Worm (Caenorhabditis elegans) whole organism, late embryonic: ENCODE measurements around the gene H12D21.11.
A peak's percentile ranks its signal among the peaks of the same experiment; 100 is the strongest.

Source experiments
- C38D4.7 ChIP-seq: fragments of 200-800 bp; sonication (Bioruptor generic); optimal IDR thresholded peaks from 2 replicates; lab custom pipeline; 2018; ENCODE audit warnings: mild to moderate bottlenecking, missing genetic modification characterization, moderate library complexity, missing compliant biosample characterization
- F13H6.1 ChIP-seq: sonication (generic microtip); optimal IDR thresholded peaks from 2 replicates; lab custom pipeline; 2016; ENCODE audit warnings: missing genetic modification characterization, missing compliant biosample characterization
- Y22D7AL.16 ChIP-seq: sonication (generic microtip); optimal IDR thresholded peaks from 2 replicates; lab custom pipeline; 2016; ENCODE audit warnings: missing genetic modification characterization, missing compliant biosample characterization
- ahr-1 ChIP-seq: sonication (generic microtip); optimal IDR thresholded peaks from 2 replicates; lab custom pipeline; 2016; ENCODE audit warnings: missing genetic modification characterization, missing compliant biosample characterization
- ama-1 ChIP-seq: fragments of 150-350 bp; optimal IDR thresholded peaks from 2 replicates; lab custom pipeline; 2014
- ceh-14 ChIP-seq: sonication (generic microtip); optimal IDR thresholded peaks from 2 replicates; lab custom pipeline; 2016; ENCODE audit warnings: missing genotype, missing genetic modification characterization, missing compliant biosample characterization
- ceh-18 ChIP-seq: sonication (generic microtip); optimal IDR thresholded peaks from 2 replicates; lab custom pipeline; 2016; ENCODE audit warnings: missing genetic modification characterization, missing compliant biosample characterization
- ceh-2 ChIP-seq: sonication (generic microtip); optimal IDR thresholded peaks from 2 replicates; lab custom pipeline; 2016; ENCODE audit warnings: missing genotype, missing genetic modification characterization, missing compliant biosample characterization
- ceh-22 ChIP-seq: sonication (generic microtip); optimal IDR thresholded peaks from 2 replicates; lab custom pipeline; 2017; ENCODE audit warnings: missing biosample characterization, missing genetic modification characterization
- ceh-30 ChIP-seq: fragments of 150-350 bp; optimal IDR thresholded peaks from 2 replicates; lab custom pipeline; 2014; ENCODE audit warnings: missing biosample characterization, missing genetic modification characterization
- ceh-31 ChIP-seq: sonication (generic microtip); optimal IDR thresholded peaks from 2 replicates; lab custom pipeline; 2016; ENCODE audit warnings: missing genetic modification characterization, missing compliant biosample characterization
- ceh-6 ChIP-seq: fragments of 200-800 bp; sonication (Bioruptor generic); optimal IDR thresholded peaks from 2 replicates; lab custom pipeline; 2018; ENCODE audit warnings: mild to moderate bottlenecking, missing genetic modification characterization, missing compliant biosample characterization
- ceh-9 ChIP-seq: sonication (generic microtip); optimal IDR thresholded peaks from 2 replicates; lab custom pipeline; 2016; ENCODE audit warnings: mild to moderate bottlenecking, missing genetic modification characterization, inconsistent platforms, missing compliant biosample characterization
- dmd-4 ChIP-seq: sonication (generic microtip); optimal IDR thresholded peaks from 2 replicates; lab custom pipeline; 2016; ENCODE audit warnings: borderline replicate concordance, missing genetic modification characterization, missing compliant biosample characterization
- dve-1 ChIP-seq: sonication (generic microtip); optimal IDR thresholded peaks from 2 replicates; lab custom pipeline; 2017; ENCODE audit warnings: antibody characterized with exemption, mild to moderate bottlenecking, missing genetic modification characterization, missing compliant biosample characterization
- elt-4 ChIP-seq: sonication (generic microtip); optimal IDR thresholded peaks from 2 replicates; lab custom pipeline; 2016; ENCODE audit warnings: missing genetic modification characterization, missing compliant biosample characterization
- eyg-1 ChIP-seq: sonication (generic microtip); optimal IDR thresholded peaks from 2 replicates; lab custom pipeline; 2016; ENCODE audit warnings: missing genotype, missing genetic modification characterization, missing compliant biosample characterization
- fax-1 ChIP-seq: sonication (generic microtip); optimal IDR thresholded peaks from 2 replicates; lab custom pipeline; 2016; ENCODE audit warnings: missing genotype, missing genetic modification characterization, missing compliant biosample characterization
- hlh-13 ChIP-seq: fragments of 200-800 bp; sonication (Bioruptor generic); optimal IDR thresholded peaks from 2 replicates; lab custom pipeline; 2018; ENCODE audit warnings: mild to moderate bottlenecking, missing genetic modification characterization, missing compliant biosample characterization
- lin-11 ChIP-seq: fragments of 200-800 bp; sonication (Bioruptor generic); optimal IDR thresholded peaks from 2 replicates; lab custom pipeline; 2018; ENCODE audit warnings: mild to moderate bottlenecking, missing genetic modification characterization, missing compliant biosample characterization
- madf-2 ChIP-seq: sonication (generic microtip); optimal IDR thresholded peaks from 2 replicates; lab custom pipeline; 2017; ENCODE audit warnings: missing genetic modification characterization, missing compliant biosample characterization
- mec-3 ChIP-seq: sonication (generic microtip); optimal IDR thresholded peaks from 2 replicates; lab custom pipeline; 2016; ENCODE audit warnings: borderline replicate concordance, missing genetic modification characterization, missing compliant biosample characterization
- nfya-1 ChIP-seq: sonication (generic microtip); optimal IDR thresholded peaks from 2 replicates; lab custom pipeline; 2017; ENCODE audit warnings: missing genetic modification characterization, mild to moderate bottlenecking, missing compliant biosample characterization, antibody characterized with exemption, moderate library complexity
- odd-2 ChIP-seq: sonication (generic microtip); optimal IDR thresholded peaks from 2 replicates; lab custom pipeline; 2017; ENCODE audit warnings: antibody characterized with exemption, mild to moderate bottlenecking, missing genetic modification characterization, missing compliant biosample characterization
- pha-2 ChIP-seq: sonication (generic microtip); optimal IDR thresholded peaks from 2 replicates; lab custom pipeline; 2017; ENCODE audit warnings: mild to moderate bottlenecking, missing genetic modification characterization, missing compliant biosample characterization
- pha-4 ChIP-seq: fragments of 150-350 bp; optimal IDR thresholded peaks from 2 replicates; lab custom pipeline; 2018; ENCODE audit warnings: missing biosample characterization, missing genetic modification reagents, missing genetic modification characterization
- pros-1 ChIP-seq: fragments of 150-350 bp; optimal IDR thresholded peaks from 2 replicates; lab custom pipeline; 2014; ENCODE audit warnings: missing biosample characterization, missing genetic modification reagents, missing genetic modification characterization
- ref-2 ChIP-seq: sonication (generic microtip); optimal IDR thresholded peaks from 2 replicates; lab custom pipeline; 2016; ENCODE audit warnings: missing genetic modification characterization, missing compliant biosample characterization
- rnt-1 ChIP-seq: sonication (generic microtip); optimal IDR thresholded peaks from 2 replicates; lab custom pipeline; 2016; ENCODE audit warnings: missing genetic modification characterization, missing compliant biosample characterization
- sox-2 ChIP-seq: fragments of 200-800 bp; sonication (Bioruptor generic); IDR thresholded peaks from 2 replicates; pipeline ENCODE4 v1.3.6; 2022; ENCODE audit warnings: missing genetic modification reagents, missing genetic modification characterization, missing compliant biosample characterization
- syd-9 ChIP-seq: sonication (generic microtip); optimal IDR thresholded peaks from 2 replicates; lab custom pipeline; 2016; ENCODE audit warnings: mild to moderate bottlenecking, missing genetic modification characterization, moderate library complexity, missing compliant biosample characterization
- tbx-7 ChIP-seq: sonication (generic microtip); optimal IDR thresholded peaks from 2 replicates; lab custom pipeline; 2016; ENCODE audit warnings: missing genotype, missing genetic modification characterization, missing compliant biosample characterization
- unc-42 ChIP-seq: sonication (generic microtip); optimal IDR thresholded peaks from 2 replicates; lab custom pipeline; 2016; ENCODE audit warnings: missing genotype, missing genetic modification characterization, missing compliant biosample characterization
- unc-55 ChIP-seq: sonication (generic microtip); optimal IDR thresholded peaks from 2 replicates; lab custom pipeline; 2017; ENCODE audit warnings: missing biosample characterization, missing genetic modification reagents, missing genetic modification characterization
- unc-86 ChIP-seq: sonication (generic microtip); optimal IDR thresholded peaks from 2 replicates; lab custom pipeline; 2016; ENCODE audit warnings: missing genetic modification characterization, missing compliant biosample characterization
- zip-5 ChIP-seq: sonication (generic microtip); optimal IDR thresholded peaks from 2 replicates; lab custom pipeline; 2016; ENCODE audit warnings: missing genetic modification characterization, missing compliant biosample characterization
- ztf-16 ChIP-seq: sonication (generic microtip); optimal IDR thresholded peaks from 2 replicates; lab custom pipeline; 2017; ENCODE audit warnings: missing genetic modification characterization, missing compliant biosample characterization

The H12D21.11 gene

ce11 chrV:14897731-14898130, 18.0 kb upstream of the H12D21.11 start, which contains the start of gene H12D21.6:
Gene H12D21.6, minus strand, starts transcription at chrV:14897831.
- TF ChIP-seq syd-9 (no peak), F13H6.1 (tag; lab: Kevin White, UChicago) (no peak), C38D4.7 (no peak), elt-4 (tag; lab: Kevin White, UChicago) (no peak), unc-86 (tag; lab: Kevin White, UChicago) (no peak), hlh-13 (GFP tag; lab: Kevin White, UChicago) (no peak), ceh-14 (tag; lab: Kevin White, UChicago) (no peak), sox-2 (GFP tag; lab: Robert Waterston, UW) (no peak), Y22D7AL.16 (tag; lab: Kevin White, UChicago) (no peak), ceh-9 (no peak), pha-2 (no peak), nfya-1 (tag; lab: Kevin White, UChicago) (no peak), zip-5 (tag; lab: Kevin White, UChicago) (no peak), ama-1 (lab: Kevin White, UChicago) (no peak), ceh-30 (tag; lab: Kevin White, UChicago) (no peak)

ce11 chrV:14899545-14899944, 16.2 kb upstream of the H12D21.11 start, which contains the start of gene H12D21.10:
Gene H12D21.10, plus strand, starts transcription at chrV:14899804.
- peak; percentile 34 for TF ChIP-seq ceh-31 (tag; lab: Kevin White, UChicago)
- no peak for TF ChIP-seq pha-4 (tag; lab: Kevin White, UChicago)
- TF ChIP-seq dmd-4, result no peak

- no peak for TF ChIP-seq syd-9
- TF ChIP-seq madf-2 (tag; lab: Kevin White, UChicago), result no peak
- no peak for TF ChIP-seq sox-2 (GFP tag; lab: Robert Waterston, UW)
- TF ChIP-seq, all 69 proteins: peak for 0
Observed at ce11 chrV:14900905-14901304, 14.8 kb upstream of the H12D21.11 start.

- TF ChIP-seq ceh-30 (tag; lab: Kevin White, UChicago) (no peak), dve-1 (tag; lab: Kevin White, UChicago) (no peak), pros-1 (tag; lab: Kevin White, UChicago) (no peak)
Observed at ce11 chrV:14907445-14907844, 8.3 kb upstream of the H12D21.11 start.

- no peak for TF ChIP-seq syd-9
- TF ChIP-seq elt-4 (tag; lab: Kevin White, UChicago), result no peak
- no peak for TF ChIP-seq odd-2 (tag; lab: Kevin White, UChicago)
- peak; percentile 16 for TF ChIP-seq unc-55 (GFP tag; lab: Kevin White, UChicago)
- TF ChIP-seq hlh-13 (GFP tag; lab: Kevin White, UChicago), result no peak
- TF ChIP-seq eyg-1 (tag; lab: Kevin White, UChicago), result no peak
- TF ChIP-seq ceh-2 (tag; lab: Kevin White, UChicago), result no peak
- no peak for TF ChIP-seq ztf-16
- no peak for TF ChIP-seq fax-1 (tag; lab: Kevin White, UChicago)
- peak; percentile 41 for TF ChIP-seq ceh-18 (tag; lab: Kevin White, UChicago)
- no peak for TF ChIP-seq ahr-1 (tag; lab: Kevin White, UChicago)
- no peak for TF ChIP-seq ama-1 (lab: Kevin White, UChicago)
- TF ChIP-seq ceh-6 (GFP tag; lab: Kevin White, UChicago), result no peak
- no peak for TF ChIP-seq ceh-14 (tag; lab: Kevin White, UChicago)
Observed at ce11 chrV:14909331-14909835, 6.3 kb upstream of the H12D21.11 start, which contains the start of gene H12D21.9. Gene H12D21.9, minus strand, starts transcription at chrV:14909478.

- TF ChIP-seq lin-11 (tag; lab: Kevin White, UChicago) (no peak), unc-86 (tag; lab: Kevin White, UChicago) (no peak), madf-2 (tag; lab: Kevin White, UChicago) (no peak), syd-9 (no peak), mec-3 (no peak), rnt-1 (no peak), ceh-22 (no peak), ztf-16 (no peak), unc-42 (tag; lab: Kevin White, UChicago) (no peak), fax-1 (tag; lab: Kevin White, UChicago) (no peak), ceh-14 (tag; lab: Kevin White, UChicago) (no peak), hlh-13 (GFP tag; lab: Kevin White, UChicago) (no peak), ref-2 (tag; lab: Kevin White, UChicago) (no peak), tbx-7 (tag; lab: Kevin White, UChicago) (no peak)
Observed at ce11 chrV:14910758-14911157, 4.9 kb upstream of the H12D21.11 start.
